Worm (Caenorhabditis elegans): ENCODE results near the gene K08D8.10.

- TF ChIP-seq ceh-6 (GFP tag; optimal IDR thresholded peaks at IDR 0.05), result no peak
- no peak for TF ChIP-seq pax-1 (tag; optimal IDR thresholded peaks at IDR 0.05)
- no peak for TF ChIP-seq ceh-18 (tag; optimal IDR thresholded peaks at IDR 0.05)
- TF ChIP-seq ama-1 (optimal IDR thresholded peaks at IDR 0.05), result no peak
- no peak for TF ChIP-seq unc-86 (tag; optimal IDR thresholded peaks at IDR 0.05)
- no peak for TF ChIP-seq dmd-4 (tag; optimal IDR thresholded peaks at IDR 0.05; ENCODE audit: borderline replicate concordance)
- TF ChIP-seq ceh-14 (tag; optimal IDR thresholded peaks at IDR 0.05), result no peak
- no peak for TF ChIP-seq unc-55 (GFP tag; optimal IDR thresholded peaks at IDR 0.05)
- no peak for TF ChIP-seq lin-11 (tag; optimal IDR thresholded peaks at IDR 0.05)
- TF ChIP-seq eyg-1 (tag; optimal IDR thresholded peaks at IDR 0.05), result no peak
Measured at ce11 chrIV:12870315-12870714, 30.1 kb upstream of the K08D8.10 start.

All from whole organism, late embryonic.